Worm (Caenorhabditis elegans): ENCODE data around the gene F09C6.11.
A peak's percentile ranks its signal among the peaks of the same experiment; 100 is the strongest.

F09C6.11 gene

ce11 chrV:16882260-16882918 lies at the start of gene F09C6.11, which contains the start of gene F09C6.12:
Gene F09C6.11 (minus strand): TSS chrV:16882310.
Gene F09C6.12 (plus strand): TSS chrV:16882868.
- TF ChIP-seq sup-37 (GFP tag; optimal IDR thresholded peaks at IDR 0.05): no peak
- no peak for TF ChIP-seq ces-1 (GFP tag; optimal IDR thresholded peaks at IDR 0.05)
- no peak for TF ChIP-seq F16B12.6 (tag; optimal IDR thresholded peaks at IDR 0.05)
- TF ChIP-seq nhr-12 (tag; optimal IDR thresholded peaks at IDR 0.05): no peak
- TF ChIP-seq unc-30 (tag; optimal IDR thresholded peaks at IDR 0.05): no peak
- no peak for TF ChIP-seq mep-1 (tag; optimal IDR thresholded peaks at IDR 0.05)
- no peak for TF ChIP-seq ceh-8 (GFP tag; optimal IDR thresholded peaks at IDR 0.05)
- TF ChIP-seq nhr-77 (tag; optimal IDR thresholded peaks at IDR 0.05): peak; percentile 8
- no peak for TF ChIP-seq lin-14 (GFP tag; optimal IDR thresholded peaks at IDR 0.05)
- TF ChIP-seq nhr-20 (tag; optimal IDR thresholded peaks at IDR 0.05): peak; percentile 47
- TF ChIP-seq ceh-82 (tag; optimal IDR thresholded peaks at IDR 0.05): no peak

- TF ChIP-seq unc-62 (GFP tag; optimal IDR thresholded peaks at IDR 0.05) (no peak), Y116A8C.19 (tag; optimal IDR thresholded peaks at IDR 0.05; ENCODE audit: borderline replicate concordance) (no peak), lin-35 (GFP tag; optimal IDR thresholded peaks at IDR 0.05) (no peak), ceh-63 (GFP tag; optimal IDR thresholded peaks at IDR 0.05) (no peak), alr-1 (tag; optimal IDR thresholded peaks at IDR 0.05; ENCODE audit: borderline replicate concordance) (no peak), xbp-1 (tag; optimal IDR thresholded peaks at IDR 0.05) (no peak), egl-13 (tag; optimal IDR thresholded peaks at IDR 0.05) (no peak), C04F5.9 (tag; optimal IDR thresholded peaks at IDR 0.05) (no peak)
These were observed 45.2 kb upstream of the F09C6.11 start, which contains the start of gene Y102A5C.36 for ce11 chrV:16927345-16927744. Gene Y102A5C.36 (minus strand): TSS chrV:16927445.

ce11 chrV:16921952-16922351 lies 39.8 kb upstream of the F09C6.11 start, which contains the start of gene Y102A5C.4:
Gene Y102A5C.4 (plus strand): TSS chrV:16922252.
- TF ChIP-seq ceh-63 (GFP tag; optimal IDR thresholded peaks at IDR 0.05): no peak
- no peak for TF ChIP-seq vab-15 (tag; optimal IDR thresholded peaks at IDR 0.05)
- TF ChIP-seq nhr-85 (tag): no peak
- no peak for TF ChIP-seq egl-27 (tag; optimal IDR thresholded peaks at IDR 0.05)
- no peak for TF ChIP-seq ama-1 (optimal IDR thresholded peaks at IDR 0.05)
- no peak for TF ChIP-seq nhr-237 (tag; optimal IDR thresholded peaks at IDR 0.05)
- no peak for TF ChIP-seq nhr-12 (tag; optimal IDR thresholded peaks at IDR 0.05)
- no peak for TF ChIP-seq unc-86 (tag; optimal IDR thresholded peaks at IDR 0.05)
- TF ChIP-seq C34B4.2 (tag; optimal IDR thresholded peaks at IDR 0.05): no peak
- TF ChIP-seq ces-1 (GFP tag; optimal IDR thresholded peaks at IDR 0.05): no peak
- no peak for TF ChIP-seq tbx-2 (tag; optimal IDR thresholded peaks at IDR 0.05)
- no peak for TF ChIP-seq nhr-11 (tag; optimal IDR thresholded peaks at IDR 0.05)
- TF ChIP-seq nhr-28 (tag; optimal IDR thresholded peaks at IDR 0.05): no peak

ce11 chrV:16919675-16920074 lies 37.6 kb upstream of the F09C6.11 start:
- TF ChIP-seq nhr-28 (tag; optimal IDR thresholded peaks at IDR 0.05) (no peak), efl-1 (optimal IDR thresholded peaks at IDR 0.05) (no peak), efl-1 (GFP tag; optimal IDR thresholded peaks at IDR 0.05 in 1 of 2) (peak in 1 of 2 experiments; percentile 44)

- no peak for TF ChIP-seq blmp-1 (tag; optimal IDR thresholded peaks at IDR 0.05)
- no peak for TF ChIP-seq unc-30 (tag; optimal IDR thresholded peaks at IDR 0.05)
- no peak for TF ChIP-seq nhr-84 (tag; optimal IDR thresholded peaks at IDR 0.05)
- no peak for TF ChIP-seq nhr-28 (tag; optimal IDR thresholded peaks at IDR 0.05)
- no peak for TF ChIP-seq Y116A8C.19 (tag; optimal IDR thresholded peaks at IDR 0.05; ENCODE audit: borderline replicate concordance)
- TF ChIP-seq sox-4 (tag; optimal IDR thresholded peaks at IDR 0.05): no peak
- TF ChIP-seq nhr-12 (tag; optimal IDR thresholded peaks at IDR 0.05): no peak
- TF ChIP-seq lin-14 (GFP tag; optimal IDR thresholded peaks at IDR 0.05): no peak
- TF ChIP-seq ceh-8 (GFP tag; optimal IDR thresholded peaks at IDR 0.05): no peak
- no peak for TF ChIP-seq dsc-1 (tag; optimal IDR thresholded peaks at IDR 0.05)
- no peak for TF ChIP-seq ztf-4 (tag; optimal IDR thresholded peaks at IDR 0.05)
These were observed 36.3 kb upstream of the F09C6.11 start, which contains the start of the genes fbxa-206 and Y102A5C.2 for ce11 chrV:16918378-16918777. Gene fbxa-206 (minus strand): TSS chrV:16918478. Gene Y102A5C.2 (plus strand): TSS chrV:16918731.
